Fruit fly (Drosophila melanogaster): Measurements from ENCODE around the gene Ets96B.

dm6 chr3R:24845952-24846848 lies 58.3 kb downstream of the Ets96B start:
- TF ChIP-seq psq (optimal IDR thresholded peaks at IDR 0.05) (no peak), Sin3A (optimal IDR thresholded peaks at IDR 0.05) (no peak), Myc (optimal IDR thresholded peaks at IDR 0.05) (no peak)
